Fruit fly (Drosophila melanogaster) whole organism, embryonic: ENCODE results near the gene NC2beta.

Experiments used
- CG11085 ChIP-seq: fragments of 200-800 bp; sonication (Bioruptor generic); IDR thresholded peaks from 2 replicates; pipeline ENCODE4 v1.3.6; 2022; ENCODE audit warnings: missing biosample characterization, missing genetic modification characterization
- CG12299 ChIP-seq: fragments of 200-800 bp; sonication (Bioruptor generic); optimal IDR thresholded peaks from 2 replicates; lab custom pipeline; 2018; ENCODE audit warnings: missing biosample characterization, mild to moderate bottlenecking, missing genetic modification characterization
- CG17802 ChIP-seq: fragments of 200-800 bp; sonication (Bioruptor generic); optimal IDR thresholded peaks from 2 replicates; lab custom pipeline; 2018; ENCODE audit warnings: missing biosample characterization, mild to moderate bottlenecking, missing genetic modification characterization, moderate library complexity
- CG3163 ChIP-seq: fragments of 200-800 bp; sonication (Bioruptor generic); optimal IDR thresholded peaks from 3 replicates; lab custom pipeline; 2016; ENCODE audit warnings: missing biosample characterization, missing genetic modification characterization
- CG6791 ChIP-seq: fragments of 200-800 bp; sonication (Bioruptor generic); IDR thresholded peaks from 3 replicates; pipeline ENCODE4 v1.3.6; 2022; ENCODE audit warnings: missing biosample characterization, missing genetic modification characterization; ENCODE audit not compliant: partially characterized antibody
- Hey ChIP-seq: fragments of 200-800 bp; sonication (Bioruptor generic); optimal IDR thresholded peaks from 3 replicates; lab custom pipeline; 2018; ENCODE audit warnings: missing biosample characterization, mild to moderate bottlenecking, missing genetic modification characterization
- HmgD ChIP-seq: fragments of 200-800 bp; sonication (Bioruptor generic); optimal IDR thresholded peaks from 3 replicates; lab custom pipeline; 2016; ENCODE audit warnings: missing biosample characterization, missing genetic modification characterization
- Rx ChIP-seq: fragments of 200-800 bp; sonication (Bioruptor generic); IDR thresholded peaks from 2 replicates; pipeline ENCODE4 v1.3.6; 2022; ENCODE audit warnings: missing biosample characterization, missing genetic modification characterization
- eyg ChIP-seq: fragments of 200-800 bp; sonication (Bioruptor generic); optimal IDR thresholded peaks from 3 replicates; lab custom pipeline; 2016; ENCODE audit warnings: missing biosample characterization, missing genetic modification characterization
- sima ChIP-seq: fragments of 200-800 bp; sonication (Bioruptor generic); optimal IDR thresholded peaks from 2 replicates; lab custom pipeline; 2016; ENCODE audit warnings: missing biosample characterization, missing genetic modification characterization
- wor ChIP-seq: fragments of 200-800 bp; sonication (Bioruptor generic); IDR thresholded peaks from 2 replicates; pipeline ENCODE4 v1.3.6; 2022; ENCODE audit warnings: missing biosample characterization, missing genetic modification characterization

dm6 chr2L:15043718-15044117 is 36.1 kb downstream of the NC2beta start:
- TF ChIP-seq Hey (tag; lab: Kevin White, UChicago) (no peak), CG3163 (GFP tag; lab: Kevin White, UChicago) (no peak), CG17802 (tag; lab: Kevin White, UChicago) (no peak), Rx (GFP tag; lab: Robert Waterston, UW) (no peak), HmgD (GFP tag; lab: Kevin White, UChicago) (no peak), sima (GFP tag; lab: Kevin White, UChicago) (no peak), CG6791 (no peak), eyg (GFP tag; lab: Kevin White, UChicago) (no peak), wor (GFP tag; lab: Robert Waterston, UW) (no peak), CG12299 (tag; lab: Kevin White, UChicago) (no peak), CG11085 (no peak)
